Fruit fly (Drosophila melanogaster) whole organism, embryonic: ENCODE results near the gene Mccc1.

ENCODE experiments used
- Asciz ChIP-seq: fragments of 200-800 bp; sonication (Bioruptor generic); optimal IDR thresholded peaks from 2 replicates; lab custom pipeline; 2017; ENCODE audit warnings: missing biosample characterization, mild to moderate bottlenecking, missing genetic modification characterization, missing genetic modification reagents
- Atf-2 ChIP-seq: fragments of 200-800 bp; sonication (Bioruptor generic); optimal IDR thresholded peaks from 2 replicates; lab custom pipeline; 2016; ENCODE audit warnings: missing biosample characterization, missing genetic modification characterization
- Atf3 ChIP-seq: fragments of 200-800 bp; sonication (Bioruptor generic); optimal IDR thresholded peaks from 3 replicates; lab custom pipeline; 2016; ENCODE audit warnings: missing biosample characterization, missing genetic modification characterization
- Awh ChIP-seq: fragments of 200-800 bp; sonication (Bioruptor generic); IDR thresholded peaks from 2 replicates; pipeline ENCODE4, ENCODE4 v1.3.6; 2022; ENCODE audit warnings: missing biosample characterization, missing genetic modification characterization
- B-H2 ChIP-seq: fragments of 200-800 bp; sonication (Bioruptor generic); optimal IDR thresholded peaks from 2 replicates; lab custom pipeline; 2018; ENCODE audit warnings: missing biosample characterization, mild to moderate bottlenecking, missing genetic modification characterization
- Bdp1 ChIP-seq: fragments of 200-800 bp; sonication (Bioruptor generic); optimal IDR thresholded peaks from 3 replicates; lab custom pipeline; 2016; ENCODE audit warnings: missing biosample characterization, missing genetic modification characterization
- Bgb ChIP-seq: fragments of 200-800 bp; sonication (Bioruptor generic); IDR thresholded peaks from 2 replicates; pipeline ENCODE4 v1.3.6; 2022; ENCODE audit warnings: missing biosample characterization, missing genetic modification characterization; ENCODE audit not compliant: partially characterized antibody
- Blimp-1 ChIP-seq: fragments of 200-800 bp; sonication (Bioruptor generic); optimal IDR thresholded peaks from 3 replicates; lab custom pipeline; 2018; ENCODE audit warnings: missing biosample characterization, missing genetic modification characterization, mild to moderate bottlenecking, moderate library complexity, missing genetic modification reagents
- CG10209 ChIP-seq: fragments of 200-800 bp; sonication (Bioruptor generic); optimal IDR thresholded peaks from 3 replicates; lab custom pipeline; 2017; ENCODE audit warnings: missing biosample characterization, mild to moderate bottlenecking, missing genetic modification characterization, missing genetic modification reagents
- CG1024 ChIP-seq: fragments of 200-800 bp; sonication (Bioruptor generic); IDR thresholded peaks from 2 replicates; pipeline ENCODE4 v1.3.6; 2022; ENCODE audit warnings: missing biosample characterization, missing genetic modification characterization
- CG11085 ChIP-seq: fragments of 200-800 bp; sonication (Bioruptor generic); IDR thresholded peaks from 2 replicates; pipeline ENCODE4 v1.3.6; 2022; ENCODE audit warnings: missing biosample characterization, missing genetic modification characterization
- CG17829 ChIP-seq: fragments of 200-800 bp; optimal IDR thresholded peaks from 2 replicates; lab custom pipeline; 2019; ENCODE audit warnings: missing biosample characterization, mild to moderate bottlenecking, missing genetic modification characterization, moderate library complexity
- CG2120 ChIP-seq: fragments of 200-800 bp; sonication (Bioruptor generic); optimal IDR thresholded peaks from 3 replicates; lab custom pipeline; 2016; ENCODE audit warnings: missing biosample characterization, missing genetic modification characterization
- CG32532 ChIP-seq: fragments of 200-800 bp; sonication (Bioruptor generic); IDR thresholded peaks from 2 replicates; pipeline ENCODE4 v1.3.6; 2022; ENCODE audit warnings: missing biosample characterization, missing genetic modification characterization
- CG33213 ChIP-seq: fragments of 200-800 bp; sonication (Bioruptor generic); optimal IDR thresholded peaks from 3 replicates; lab custom pipeline; 2016; ENCODE audit warnings: missing biosample characterization, missing genetic modification characterization
- CG3838 ChIP-seq: fragments of 200-800 bp; sonication (Bioruptor generic); optimal IDR thresholded peaks from 3 replicates; lab custom pipeline; 2016; ENCODE audit warnings: missing biosample characterization, missing genetic modification characterization
- CG3847 ChIP-seq: fragments of 200-800 bp; sonication (Bioruptor generic); IDR thresholded peaks from 2 replicates; pipeline ENCODE4 v1.3.6; 2022; ENCODE audit warnings: missing biosample characterization, missing genetic modification characterization
- CG5953 ChIP-seq: fragments of 200-800 bp; sonication (Bioruptor generic); IDR thresholded peaks from 2 replicates; pipeline ENCODE4 v1.3.6; 2022; ENCODE audit warnings: missing biosample characterization, missing genetic modification characterization
- CG8281 ChIP-seq: fragments of 200-800 bp; sonication (Bioruptor generic); optimal IDR thresholded peaks from 2 replicates; lab custom pipeline; 2018; ENCODE audit warnings: missing biosample characterization, mild to moderate bottlenecking, missing genetic modification characterization, moderate library complexity
- CG9609 ChIP-seq: fragments of 200-800 bp; sonication (Bioruptor generic); optimal IDR thresholded peaks from 3 replicates; lab custom pipeline; 2016; ENCODE audit warnings: missing biosample characterization, missing genetic modification characterization
- Dll ChIP-seq: fragments of 200-800 bp; sonication (Bioruptor generic); IDR thresholded peaks from 4 replicates; pipeline ENCODE4 v1.3.6; 2022; ENCODE audit warnings: missing biosample characterization, missing genetic modification characterization; ENCODE audit not compliant: partially characterized antibody
- Hey ChIP-seq: fragments of 200-800 bp; sonication (Bioruptor generic); optimal IDR thresholded peaks from 3 replicates; lab custom pipeline; 2018; ENCODE audit warnings: missing biosample characterization, mild to moderate bottlenecking, missing genetic modification characterization
- HmgD ChIP-seq: fragments of 200-800 bp; sonication (Bioruptor generic); optimal IDR thresholded peaks from 3 replicates; lab custom pipeline; 2016; ENCODE audit warnings: missing biosample characterization, missing genetic modification characterization
- Hmx ChIP-seq: fragments of 200-800 bp; sonication (Bioruptor generic); optimal IDR thresholded peaks from 2 replicates; lab custom pipeline; 2016; ENCODE audit warnings: missing biosample characterization, missing genetic modification characterization
- Hr3 ChIP-seq: fragments of 200-800 bp; sonication (Bioruptor generic); optimal IDR thresholded peaks from 3 replicates; lab custom pipeline; 2016; ENCODE audit warnings: missing biosample characterization, missing genetic modification characterization
- Hr39 ChIP-seq: fragments of >200 bp; optimal IDR thresholded peaks from 2 replicates; lab custom pipeline; 2017
- Hr51 ChIP-seq, 2 experiments: fragments of 200-800 bp; sonication (Bioruptor generic); optimal IDR thresholded peaks; 2 replicates in 1 of 2; 3 replicates in 1 of 2; lab custom pipeline; 2016 to 2018; ENCODE audit warnings: missing biosample characterization in 2 of 2, missing genetic modification characterization in 2 of 2, mild to moderate bottlenecking in 1 of 2, moderate library complexity in 1 of 2
- Stat92E ChIP-seq, 3 experiments: fragments of >200 bp in 2 of 3; fragments of 200-800 bp in 1 of 3; sonication (Bioruptor generic) in 1 of 3; optimal IDR thresholded peaks; 2 replicates each; lab custom pipeline; 2017 to 2019; ENCODE audit warnings: missing biosample characterization in 3 of 3, missing genetic modification characterization in 3 of 3, mild to moderate bottlenecking in 1 of 3, moderate library complexity in 1 of 3
- Taf1 ChIP-seq: fragments of 200-800 bp; sonication (Bioruptor generic); IDR thresholded peaks from 2 replicates; pipeline ENCODE4 v1.3.6; 2022; ENCODE audit warnings: missing biosample characterization, missing genetic modification characterization
- Usf ChIP-seq: fragments of 200-800 bp; sonication (Bioruptor generic); optimal IDR thresholded peaks from 2 replicates; lab custom pipeline; 2017; ENCODE audit warnings: missing genotype, missing biosample characterization, missing genetic modification characterization
- bcd ChIP-seq: fragments of 200-800 bp; sonication (Bioruptor generic); optimal IDR thresholded peaks from 2 replicates; lab custom pipeline; 2017; ENCODE audit warnings: missing biosample characterization, mild to moderate bottlenecking, missing genetic modification characterization
- caup ChIP-seq: fragments of 200-800 bp; sonication (Bioruptor generic); optimal IDR thresholded peaks from 3 replicates; lab custom pipeline; 2017; ENCODE audit warnings: missing biosample characterization, mild to moderate bottlenecking, missing genetic modification characterization, moderate library complexity; ENCODE audit not compliant: severe bottlenecking
- dm ChIP-seq: fragments of 200-800 bp; sonication (Bioruptor generic); optimal IDR thresholded peaks from 3 replicates; lab custom pipeline; 2016; ENCODE audit warnings: missing biosample characterization, missing genetic modification characterization
- ems ChIP-seq: fragments of 200-800 bp; sonication (Bioruptor generic); optimal IDR thresholded peaks from 3 replicates; lab custom pipeline; 2016; ENCODE audit warnings: missing biosample characterization, missing genetic modification characterization
- en ChIP-seq: fragments of 200-800 bp; sonication (Bioruptor generic); optimal IDR thresholded peaks from 2 replicates; lab custom pipeline; 2016; ENCODE audit warnings: missing biosample characterization, missing genetic modification characterization
- ftz-f1 ChIP-seq: fragments of 200-800 bp; sonication (Bioruptor generic); optimal IDR thresholded peaks from 2 replicates; lab custom pipeline; 2016; ENCODE audit warnings: missing biosample characterization, missing genetic modification characterization
- grn ChIP-seq: fragments of 200-800 bp; sonication (Bioruptor generic); optimal IDR thresholded peaks from 3 replicates; lab custom pipeline; 2017; ENCODE audit warnings: missing biosample characterization, missing genetic modification characterization
- hbn ChIP-seq: fragments of 200-800 bp; sonication (Bioruptor generic); IDR thresholded peaks from 2 replicates; pipeline ENCODE4 v1.3.6; 2022; ENCODE audit warnings: missing biosample characterization, missing genetic modification characterization; ENCODE audit not compliant: partially characterized antibody
- hkb ChIP-seq, 2 experiments: fragments of 200-800 bp in 1 of 2; fragments of >200 bp in 1 of 2; sonication (Bioruptor generic) in 1 of 2; IDR thresholded peaks in 1 of 2; optimal IDR thresholded peaks in 1 of 2; 2 replicates each; pipeline versions ENCODE4 v1.3.6 to Lab custom; 2017 to 2022; ENCODE audit warnings: missing biosample characterization in 1 of 2, missing genetic modification characterization in 1 of 2
- kay ChIP-seq: fragments of 200-800 bp; sonication (Bioruptor generic); optimal IDR thresholded peaks from 2 replicates; lab custom pipeline; 2016; ENCODE audit warnings: missing biosample characterization, missing genetic modification characterization
- lola ChIP-seq, 3 experiments: fragments of >200 bp in 2 of 3; fragments of 200-800 bp in 1 of 3; sonication (Bioruptor generic) in 1 of 3; optimal IDR thresholded peaks; 2 replicates each; lab custom pipeline; 2017 to 2019; ENCODE audit warnings: missing biosample characterization in 3 of 3, missing genetic modification characterization in 3 of 3, mild to moderate bottlenecking in 1 of 3, moderate library complexity in 1 of 3
- oc ChIP-seq: fragments of 200-800 bp; sonication (Bioruptor generic); optimal IDR thresholded peaks from 2 replicates; lab custom pipeline; 2018; ENCODE audit warnings: missing biosample characterization, mild to moderate bottlenecking, missing genetic modification characterization, moderate library complexity
- psq ChIP-seq: fragments of 200-800 bp; sonication (Bioruptor generic); optimal IDR thresholded peaks from 2 replicates; lab custom pipeline; 2017; ENCODE audit warnings: missing biosample characterization, missing genetic modification characterization
- pzg ChIP-seq: fragments of 200-800 bp; sonication (Bioruptor generic); optimal IDR thresholded peaks from 3 replicates; lab custom pipeline; 2018; ENCODE audit warnings: missing biosample characterization, mild to moderate bottlenecking, missing genetic modification characterization, moderate library complexity
- run ChIP-seq: fragments of 200-800 bp; sonication (Bioruptor generic); optimal IDR thresholded peaks from 3 replicates; lab custom pipeline; 2018; ENCODE audit warnings: missing biosample characterization, mild to moderate bottlenecking, missing genetic modification characterization
- seq ChIP-seq: fragments of 200-800 bp; sonication (Bioruptor generic); IDR thresholded peaks from 2 replicates; pipeline ENCODE4 v1.3.6; 2022; ENCODE audit warnings: missing biosample characterization, missing genetic modification characterization
- sna ChIP-seq: fragments of 200-800 bp; sonication (Bioruptor generic); IDR thresholded peaks from 2 replicates; pipeline ENCODE4 v1.3.6; 2022; ENCODE audit warnings: missing biosample characterization, missing genetic modification characterization; ENCODE audit not compliant: partially characterized antibody
- tio ChIP-seq: fragments of 200-800 bp; sonication (Bioruptor generic); optimal IDR thresholded peaks from 2 replicates; lab custom pipeline; 2017; ENCODE audit warnings: missing biosample characterization, missing genetic modification characterization, inconsistent platforms
- tna ChIP-seq: fragments of 200-800 bp; sonication (Bioruptor generic); IDR thresholded peaks from 2 replicates; pipeline ENCODE4 v1.3.6; 2022; ENCODE audit warnings: missing biosample characterization, missing genetic modification characterization; ENCODE audit not compliant: partially characterized antibody
- wor ChIP-seq: fragments of 200-800 bp; sonication (Bioruptor generic); IDR thresholded peaks from 2 replicates; pipeline ENCODE4 v1.3.6; 2022; ENCODE audit warnings: missing biosample characterization, missing genetic modification characterization

Mccc1 gene

dm6 chr3R:31805228-31805738 lies 11.6 kb upstream of the Mccc1 start, which contains the start of the genes CG42233 and CG1971 (continued):
- TF ChIP-seq HmgD (GFP tag; lab: Kevin White, UChicago) (no peak), Dll (GFP tag; lab: Robert Waterston, UW) (peak; percentile 48; the same call in 1 of the 4 replicates), Bgb (GFP tag; lab: Robert Waterston, UW) (no peak), Blimp-1 (GFP tag; lab: Kevin White, UChicago) (no peak), Stat92E (GFP tag; optimal IDR thresholded peaks at IDR 0.05; lab: Kevin White, UChicago) (no peak), pzg (GFP tag; lab: Kevin White, UChicago) (no peak), grn (GFP tag; lab: Kevin White, UChicago) (peak; percentile 44), bcd (no peak), Atf3 (GFP tag; lab: Kevin White, UChicago) (no peak), Taf1 (GFP tag; lab: Robert Waterston, UW) (peak; percentile 14; the same call in 1 of the 2 replicates), Asciz (no peak), kay (GFP tag; lab: Kevin White, UChicago) (no peak), lola (GFP tag; optimal IDR thresholded peaks at IDR 0.05; lab: Kevin White, UChicago) (no peak), CG2120 (GFP tag; lab: Kevin White, UChicago) (no peak), caup (GFP tag; lab: Kevin White, UChicago) (no peak), wor (GFP tag; lab: Robert Waterston, UW) (no peak), hkb (optimal IDR thresholded peaks at IDR 0.05; lab: Kevin White, UChicago) (no peak), hkb (GFP tag; IDR thresholded peaks at IDR 0.05; lab: Robert Waterston, UW) (no peak; the same call in 1 of the 2 replicates), ftz-f1 (GFP tag; lab: Kevin White, UChicago) (no peak), oc (tag; lab: Kevin White, UChicago) (no peak), Usf (GFP tag; lab: Kevin White, UChicago) (no peak), B-H2 (GFP tag; lab: Kevin White, UChicago) (no peak), CG32532 (GFP tag; lab: Robert Waterston, UW) (peak; percentile 34; the same call in 1 of the 2 replicates), CG9609 (GFP tag; lab: Kevin White, UChicago) (no peak), en (no peak), ems (GFP tag; lab: Kevin White, UChicago) (no peak), Hey (tag; lab: Kevin White, UChicago) (no peak), seq (GFP tag; lab: Robert Waterston, UW) (no peak), CG5953 (GFP tag; lab: Robert Waterston, UW) (no peak), tio (no peak), Hr51 (GFP tag; optimal IDR thresholded peaks at IDR 0.05; lab: Kevin White, UChicago) (no peak), tna (GFP tag; lab: Robert Waterston, UW) (no peak), CG10209 (GFP tag; lab: Kevin White, UChicago) (no peak), CG17829 (tag; lab: Kevin White, UChicago) (no peak), hbn (GFP tag; lab: Robert Waterston, UW) (no peak), psq (no peak), Bdp1 (GFP tag; lab: Kevin White, UChicago) (no peak), CG33213 (GFP tag; lab: Kevin White, UChicago) (no peak), Hr3 (peak; percentile 5), Hr39 (no peak), CG3838 (GFP tag; lab: Kevin White, UChicago) (no peak), CG11085 (no peak), CG3847 (no peak), Awh (GFP tag; lab: Robert Waterston, UW) (no peak), dm (GFP tag; lab: Kevin White, UChicago) (no peak), sna (GFP tag; lab: Robert Waterston, UW) (0 out of 2 replicates have a peak, but pooled peaks have one; percentile 39), Atf-2 (no peak), CG1024 (GFP tag; lab: Robert Waterston, UW) (no peak), CG8281 (no peak), run (tag; lab: Kevin White, UChicago) (no peak), Hmx (no peak)
